Fruit fly (Drosophila melanogaster): ENCODE data around the gene CG14963.

CG14963 gene

dm6 chr3L:3197464-3197863 lies 25.1 kb upstream of the CG14963 start, which contains the start of gene CG14966 (continued):
- TF ChIP-seq Atf6 (GFP tag; IDR thresholded peaks at IDR 0.05) = no peak
- TF ChIP-seq CG17385 (GFP tag; optimal IDR thresholded peaks at IDR 0.05) = no peak
- peak; percentile 25 for TF ChIP-seq ERR (GFP tag; optimal IDR thresholded peaks at IDR 0.05)
- TF ChIP-seq Hr51 (GFP tag; optimal IDR thresholded peaks at IDR 0.05) = no peak
- peak; percentile 39 for TF ChIP-seq tin (GFP tag; optimal IDR thresholded peaks at IDR 0.05)
- peak; percentile 33 for TF ChIP-seq fu2 (GFP tag; optimal IDR thresholded peaks at IDR 0.05)
- peak; percentile 91 for TF ChIP-seq Dll (GFP tag; IDR thresholded peaks at IDR 0.05; ENCODE audit: partially characterized antibody)
- TF ChIP-seq sd (tag; optimal IDR thresholded peaks at IDR 0.05) = peak; percentile 82
- peak; percentile 33 for TF ChIP-seq gem (tag; optimal IDR thresholded peaks at IDR 0.05)
- TF ChIP-seq Hsf (GFP tag; optimal IDR thresholded peaks at IDR 0.05) = peak; percentile 15
- TF ChIP-seq Gug (GFP tag; IDR thresholded peaks at IDR 0.05) = peak; percentile 5; the same call in 1 of the 4 replicates
- no peak for TF ChIP-seq Hey (tag; optimal IDR thresholded peaks at IDR 0.05)
- peak; percentile 14 for TF ChIP-seq lab (GFP tag; optimal IDR thresholded peaks at IDR 0.05)
- TF ChIP-seq E2f2 (GFP tag; IDR thresholded peaks at IDR 0.05) = peak; percentile 52; the same call in 1 of the 2 replicates
- peak; percentile 54 for TF ChIP-seq CG13624 (GFP tag; optimal IDR thresholded peaks at IDR 0.05)
- TF ChIP-seq CG8290 (GFP tag; optimal IDR thresholded peaks at IDR 0.05) = peak; percentile 5
- peak in 1 of 2 experiments; percentile 71 for TF ChIP-seq CG8290 (tag; optimal IDR thresholded peaks at IDR 0.05)
- TF ChIP-seq YL-1 (GFP tag; optimal IDR thresholded peaks at IDR 0.05) = peak; percentile 79
- peak; percentile 62 for TF ChIP-seq CG12659 (GFP tag; optimal IDR thresholded peaks at IDR 0.05)
- peak; percentile 25 for TF ChIP-seq Side (GFP tag; optimal IDR thresholded peaks at IDR 0.05)
- peak; percentile 31 for TF ChIP-seq CG13424 (tag; optimal IDR thresholded peaks at IDR 0.05)
- no peak for TF ChIP-seq fd102C (GFP tag; optimal IDR thresholded peaks at IDR 0.05)
- TF ChIP-seq mld (GFP tag; IDR thresholded peaks at IDR 0.05; ENCODE audit: partially characterized antibody) = peak; percentile 78; the same call in 2 of the 3 replicates
- TF ChIP-seq sug (tag; optimal IDR thresholded peaks at IDR 0.05) = peak; percentile 50
- peak; percentile 27 for TF ChIP-seq Hmr (GFP tag; optimal IDR thresholded peaks at IDR 0.05)
- TF ChIP-seq CG14014 (GFP tag; IDR thresholded peaks at IDR 0.05) = peak; percentile 57; the same call in 1 of the 2 replicates
- TF ChIP-seq CG15696 (tag; optimal IDR thresholded peaks at IDR 0.05) = no peak
- TF ChIP-seq Fer3 (tag; optimal IDR thresholded peaks at IDR 0.05) = no peak
- no peak for TF ChIP-seq CG11247 (GFP tag; IDR thresholded peaks at IDR 0.05)
- TF ChIP-seq CG14710 (tag; optimal IDR thresholded peaks at IDR 0.05) = peak; percentile 57
- TF ChIP-seq BEAF-32 (GFP tag; optimal IDR thresholded peaks at IDR 0.05) = peak; percentile 90
- TF ChIP-seq CG2712 (tag; optimal IDR thresholded peaks at IDR 0.05) = peak; percentile 44
- no peak for TF ChIP-seq Abd-B (GFP tag; optimal IDR thresholded peaks at IDR 0.05)
- TF ChIP-seq shn (GFP tag; optimal IDR thresholded peaks at IDR 0.05) = peak; percentile 10
- no peak for TF ChIP-seq tup (GFP tag; optimal IDR thresholded peaks at IDR 0.05)
- TF ChIP-seq Dek (tag; optimal IDR thresholded peaks at IDR 0.05) = peak; percentile 53
- TF ChIP-seq cad (GFP tag; optimal IDR thresholded peaks at IDR 0.05) = no peak
- TF ChIP-seq Camta (GFP tag; optimal IDR thresholded peaks at IDR 0.05) = peak; percentile 0
- TF ChIP-seq HHEX (GFP tag; optimal IDR thresholded peaks at IDR 0.05) = no peak
- TF ChIP-seq Fer1 (GFP tag; optimal IDR thresholded peaks at IDR 0.05) = peak; percentile 31
- TF ChIP-seq unpg (GFP tag; optimal IDR thresholded peaks at IDR 0.05) = peak; percentile 4
- TF ChIP-seq Antp (GFP tag; optimal IDR thresholded peaks at IDR 0.05) = peak; percentile 22
- TF ChIP-seq Scr (GFP tag; IDR thresholded peaks at IDR 0.05; ENCODE audit: partially characterized antibody) = peak; percentile 89
- TF ChIP-seq CG10147 (GFP tag; optimal IDR thresholded peaks at IDR 0.05) = peak; percentile 5
- peak; percentile 83 for TF ChIP-seq CG15514 (GFP tag; optimal IDR thresholded peaks at IDR 0.05)
- TF ChIP-seq CG14860 (GFP tag; IDR thresholded peaks at IDR 0.05; ENCODE audit: partially characterized antibody) = peak; percentile 73
- no peak for TF ChIP-seq CG4820 (GFP tag; optimal IDR thresholded peaks at IDR 0.05)
- peak; percentile 32 for TF ChIP-seq CG12155 (GFP tag; optimal IDR thresholded peaks at IDR 0.05)
- no peak for TF ChIP-seq ssp (GFP tag; IDR thresholded peaks at IDR 0.05)
- TF ChIP-seq Spps (tag; optimal IDR thresholded peaks at IDR 0.05) = no peak
